Worm (Caenorhabditis elegans) whole organism, early embryonic: Measurements from ENCODE around the gene elc-1.

Source experiments
- B0310.2 ChIP-seq: sonication (generic microtip); optimal IDR thresholded peaks from 2 replicates; lab custom pipeline; 2016; ENCODE audit warnings: mild to moderate bottlenecking, missing genetic modification characterization, missing compliant biosample characterization
- aly-1 ChIP-seq: sonication (generic microtip); optimal IDR thresholded peaks from 2 replicates; lab custom pipeline; 2016; ENCODE audit warnings: missing genetic modification characterization, missing compliant biosample characterization
- ama-1 ChIP-seq: fragments of 150-350 bp; optimal IDR thresholded peaks from 2 replicates; lab custom pipeline; 2014
- ceh-36 ChIP-seq: sonication (generic microtip); optimal IDR thresholded peaks from 2 replicates; lab custom pipeline; 2016; ENCODE audit warnings: missing genetic modification characterization, inconsistent platforms, missing compliant biosample characterization
- hmbx-1 ChIP-seq: sonication (generic microtip); optimal IDR thresholded peaks from 2 replicates; lab custom pipeline; 2016; ENCODE audit warnings: mild to moderate bottlenecking, missing genetic modification characterization, missing compliant biosample characterization
- pes-1 ChIP-seq: fragments of 200-800 bp; sonication (Bioruptor generic); IDR thresholded peaks from 2 replicates; pipeline ENCODE4 v1.3.6; 2022; ENCODE audit warnings: missing genetic modification reagents, missing genetic modification characterization, missing compliant biosample characterization
- sea-1 ChIP-seq: fragments of 200-800 bp; sonication (Bioruptor generic); conservative IDR thresholded peaks from 2 replicates; pipeline ENCODE4 v1.3.6; 2022; ENCODE audit warnings: missing genetic modification characterization, missing compliant biosample characterization
- tbx-11 ChIP-seq: fragments of 200-800 bp; sonication (Bioruptor generic); IDR thresholded peaks from 2 replicates; pipeline ENCODE4 v1.3.6; 2022; ENCODE audit warnings: missing genetic modification characterization, missing compliant biosample characterization
- tbx-37 ChIP-seq: fragments of 200-800 bp; sonication (Bioruptor generic); conservative IDR thresholded peaks from 2 replicates; pipeline ENCODE4 v1.3.6; 2022; ENCODE audit warnings: missing genetic modification reagents, missing genetic modification characterization, missing compliant biosample characterization

ce11 chrIII:1398183-1398582 is 18.8 kb downstream of the elc-1 start:
- TF ChIP-seq ama-1 (lab: Kevin White, UChicago) (no peak), tbx-11 (GFP tag; lab: Robert Waterston, UW) (no peak), ceh-36 (tag; lab: Kevin White, UChicago) (no peak), pes-1 (GFP tag; lab: Robert Waterston, UW) (no peak), sea-1 (GFP tag; lab: Robert Waterston, UW) (no peak), aly-1 (tag; lab: Kevin White, UChicago) (no peak), hmbx-1 (no peak), tbx-37 (GFP tag; lab: Robert Waterston, UW) (no peak), B0310.2 (tag; lab: Kevin White, UChicago) (no peak)
